Fruit fly (Drosophila melanogaster): ENCODE results near the gene Deaf1.

Gene Deaf1

DNA sequence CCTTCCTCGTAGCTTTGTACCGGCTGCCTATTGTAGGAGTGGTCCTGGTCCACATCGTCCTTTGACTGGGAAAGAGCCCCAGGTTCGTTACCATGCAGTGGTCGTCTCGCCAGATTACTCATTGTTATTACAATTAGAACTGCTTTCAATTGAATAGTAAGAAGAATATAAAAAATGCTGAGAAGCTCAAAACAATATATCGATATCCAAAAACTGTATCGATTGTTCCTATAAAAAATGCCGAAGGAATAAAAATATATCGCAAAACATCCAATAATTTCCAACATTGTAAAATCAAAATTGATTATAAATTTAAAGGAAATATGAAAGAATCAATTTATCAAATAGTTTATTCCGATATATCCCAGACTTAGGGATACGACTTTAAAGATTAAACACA lies 13.1 kb upstream of the Deaf1 start, which contains the start of the genes TORIP and Ccdc58 (continued):
- TF ChIP-seq CG6175 (GFP tag; IDR thresholded peaks at IDR 0.05) (no peak), CG9727 (GFP tag; optimal IDR thresholded peaks at IDR 0.05) (no peak), CG10979 (tag; optimal IDR thresholded peaks at IDR 0.05) (no peak), Doc3 (GFP tag; IDR thresholded peaks at IDR 0.05; ENCODE audit: partially characterized antibody) (peak; percentile 82), Hr39 (optimal IDR thresholded peaks at IDR 0.05) (no peak), zfh1 (GFP tag; IDR thresholded peaks at IDR 0.05) (no peak), bigmax (GFP tag; optimal IDR thresholded peaks at IDR 0.05) (no peak), Adf1 (GFP tag; IDR thresholded peaks at IDR 0.05) (no peak), CG31365 (tag; optimal IDR thresholded peaks at IDR 0.05) (no peak), tup (GFP tag; optimal IDR thresholded peaks at IDR 0.05) (no peak), CG4360 (GFP tag; IDR thresholded peaks at IDR 0.05) (no peak), CG17802 (tag; optimal IDR thresholded peaks at IDR 0.05) (no peak), sqz (GFP tag; optimal IDR thresholded peaks at IDR 0.05) (no peak), phol (tag; optimal IDR thresholded peaks at IDR 0.05) (peak; percentile 4), aop (GFP tag; IDR thresholded peaks at IDR 0.05) (no peak), GATAe (GFP tag; conservative IDR thresholded peaks at IDR 0.05) (no peak), sob (GFP tag; IDR thresholded peaks at IDR 0.05) (no peak), ac (GFP tag; optimal IDR thresholded peaks at IDR 0.05) (no peak), Ravus (GFP tag; IDR thresholded peaks at IDR 0.05) (no peak), hkb (optimal IDR thresholded peaks at IDR 0.05) (no peak), hkb (GFP tag; IDR thresholded peaks at IDR 0.05) (no peak), Sry-δ (GFP tag; optimal IDR thresholded peaks at IDR 0.05) (peak; percentile 20), CG2116 (GFP tag; optimal IDR thresholded peaks at IDR 0.05) (peak; percentile 52), pho (GFP tag; optimal IDR thresholded peaks at IDR 0.05) (no peak), Dfd (GFP tag; optimal IDR thresholded peaks at IDR 0.05) (no peak), dati (GFP tag; IDR thresholded peaks at IDR 0.05) (no peak), CG7963 (GFP tag; IDR thresholded peaks at IDR 0.05; ENCODE audit: partially characterized antibody) (0 out of 3 replicates have a peak, but pooled peaks have one; percentile 54), pan (optimal IDR thresholded peaks at IDR 0.05) (no peak), pan (GFP tag; optimal IDR thresholded peaks at IDR 0.05 in 1 of 2, IDR thresholded peaks at IDR 0.05 in 1 of 2) (no peak), pnt (GFP tag; optimal IDR thresholded peaks at IDR 0.05) (no peak), CG11093 (GFP tag; IDR thresholded peaks at IDR 0.05) (no peak), CG11696 (GFP tag; IDR thresholded peaks at IDR 0.05) (no peak), CG34422 (GFP tag; IDR thresholded peaks at IDR 0.05) (no peak), Awh (GFP tag; IDR thresholded peaks at IDR 0.05) (no peak), CG15011 (GFP tag; optimal IDR thresholded peaks at IDR 0.05) (no peak), nom (GFP tag; optimal IDR thresholded peaks at IDR 0.05) (no peak), zf30C (GFP tag; optimal IDR thresholded peaks at IDR 0.05) (no peak), Scr (GFP tag; IDR thresholded peaks at IDR 0.05; ENCODE audit: partially characterized antibody) (peak; percentile 82), CG33557 (GFP tag; optimal IDR thresholded peaks at IDR 0.05) (no peak), Hr3 (GFP tag; optimal IDR thresholded peaks at IDR 0.05) (no peak), CG1647 (GFP tag; optimal IDR thresholded peaks at IDR 0.05) (no peak), Fer1 (GFP tag; optimal IDR thresholded peaks at IDR 0.05) (no peak), CG6854 (GFP tag; optimal IDR thresholded peaks at IDR 0.05) (no peak), CG31388 (GFP tag; optimal IDR thresholded peaks at IDR 0.05) (no peak)

DNA sequence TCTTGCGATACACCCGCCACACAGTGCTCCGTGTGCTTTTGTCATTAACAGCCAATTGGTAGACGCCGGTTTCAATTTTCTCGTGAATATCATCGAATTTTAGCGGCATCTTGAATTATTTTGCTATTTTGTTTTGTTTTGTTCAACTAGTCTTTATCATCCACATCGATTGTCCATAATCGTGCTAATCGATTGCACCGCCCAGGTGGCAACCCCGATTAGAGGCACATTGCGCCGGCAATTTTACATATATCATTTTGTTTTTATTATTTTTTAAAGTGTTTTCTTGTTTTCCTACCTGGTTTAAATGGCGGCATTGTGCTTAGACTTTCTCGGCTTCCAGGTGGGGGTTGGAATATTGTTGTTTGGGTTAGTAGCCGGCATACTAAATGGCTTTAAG lies 12.1 kb upstream of the Deaf1 start, which contains the start of gene CG34116:
CG34116 (minus strand) TSS at position 142 of the 400 bp plus-strand sequence.
- TF ChIP-seq pan (optimal IDR thresholded peaks at IDR 0.05) (no peak), pan (GFP tag; optimal IDR thresholded peaks at IDR 0.05 in 1 of 2, IDR thresholded peaks at IDR 0.05 in 1 of 2) (no peak), CG11560 (tag; IDR thresholded peaks at IDR 0.05) (no peak), Nf-YC (tag; optimal IDR thresholded peaks at IDR 0.05) (no peak), chm (GFP tag; IDR thresholded peaks at IDR 0.05) (no peak), CG12769 (tag; optimal IDR thresholded peaks at IDR 0.05) (no peak), CG7963 (GFP tag; IDR thresholded peaks at IDR 0.05; ENCODE audit: partially characterized antibody) (peak; percentile 38; the same call in 2 of the 3 replicates), Elba2 (GFP tag; optimal IDR thresholded peaks at IDR 0.05) (no peak), knrl (GFP tag; IDR thresholded peaks at IDR 0.05; ENCODE audit: partially characterized antibody) (peak; percentile 65; the same call in 2 of the 3 replicates), br (optimal IDR thresholded peaks at IDR 0.05) (no peak), CG4854 (GFP tag; optimal IDR thresholded peaks at IDR 0.05) (no peak), MBD-R2 (GFP tag; IDR thresholded peaks at IDR 0.05) (peak; percentile 61; the same call in 1 of the 2 replicates), Dref (GFP tag; IDR thresholded peaks at IDR 0.05) (peak; percentile 76), slbo (GFP tag; IDR thresholded peaks at IDR 0.05) (no peak)

All from whole organism, embryonic.